In genomic region chrII:8484546-8484945, ce11 we compare ENCODE assay signal across 5 worm cellular contexts.
TF ChIP-seq lines count a peak whose summit lies in the region.

No protein-coding gene starts in this region.

TF ChIP-seq in whole organism, L1 larva, 84 proteins besides CTCF, POLR2A, EP300 and RAD21 (continued from another document):
- TF ChIP-seq ztf-4 (tag; optimal IDR thresholded peaks at IDR 0.05; lab: Kevin White, UChicago) = peak; percentile 16
- peak; percentile 31 for TF ChIP-seq blmp-1 (tag; optimal IDR thresholded peaks at IDR 0.05; lab: Kevin White, UChicago)
- TF ChIP-seq mdl-1 (tag; optimal IDR thresholded peaks at IDR 0.05; lab: Kevin White, UChicago) = no peak
- TF ChIP-seq lin-14 (GFP tag; optimal IDR thresholded peaks at IDR 0.05; lab: Kevin White, UChicago) = peak; percentile 40
- peak in 1 of 2 experiments; percentile 46 for TF ChIP-seq lin-35 (GFP tag; optimal IDR thresholded peaks at IDR 0.05; lab: Kevin White, UChicago)
- no peak for TF ChIP-seq ztf-11 (tag; optimal IDR thresholded peaks at IDR 0.05; lab: Kevin White, UChicago)
- no peak for TF ChIP-seq mep-1 (tag; optimal IDR thresholded peaks at IDR 0.05; lab: Kevin White, UChicago)
- TF ChIP-seq lin-13 (GFP tag; optimal IDR thresholded peaks at IDR 0.05; lab: Kevin White, UChicago) = no peak
- no peak for TF ChIP-seq pax-3 (tag; optimal IDR thresholded peaks at IDR 0.05; lab: Kevin White, UChicago)
- peak; percentile 50 for TF ChIP-seq nhr-85 (tag; lab: Kevin White, UChicago)
TF ChIP-seq in whole organism, L1 larva: peak in this region for 14.

TF ChIP-seq in whole organism, L2 larva, 48 proteins besides CTCF, POLR2A, EP300 and RAD21 (continued from another document):
- TF ChIP-seq lin-13 (GFP tag; optimal IDR thresholded peaks at IDR 0.05; lab: Kevin White, UChicago) (no peak), mdl-1 (tag; optimal IDR thresholded peaks at IDR 0.05; lab: Kevin White, UChicago) (no peak), lsy-2 (tag; optimal IDR thresholded peaks at IDR 0.05; lab: Kevin White, UChicago) (peak in 1 of 2 experiments; percentile 26), fos-1 (tag; optimal IDR thresholded peaks at IDR 0.05; lab: Kevin White, UChicago) (peak; percentile 71), lin-11 (tag; optimal IDR thresholded peaks at IDR 0.05; lab: Kevin White, UChicago) (no peak), crh-2 (tag; optimal IDR thresholded peaks at IDR 0.05; lab: Kevin White, UChicago) (peak; percentile 78), sem-4 (tag; optimal IDR thresholded peaks at IDR 0.05; lab: Kevin White, UChicago) (no peak), unc-39 (tag; optimal IDR thresholded peaks at IDR 0.05; lab: Kevin White, UChicago) (no peak), ztf-4 (tag; optimal IDR thresholded peaks at IDR 0.05; lab: Kevin White, UChicago) (no peak), ztf-11 (tag; optimal IDR thresholded peaks at IDR 0.05; lab: Kevin White, UChicago) (no peak), nhr-23 (tag; optimal IDR thresholded peaks at IDR 0.05; lab: Kevin White, UChicago) (no peak), ztf-1 (GFP tag; conservative IDR thresholded peaks at IDR 0.05; lab: Robert Waterston, UW) (no peak), elt-1 (tag; optimal IDR thresholded peaks at IDR 0.05; lab: Kevin White, UChicago) (no peak), dmd-4 (tag; optimal IDR thresholded peaks at IDR 0.05; lab: Kevin White, UChicago) (no peak), gmeb-1 (tag; optimal IDR thresholded peaks at IDR 0.05; lab: Kevin White, UChicago) (peak; percentile 30), Y55F3AM.14 (GFP tag; optimal IDR thresholded peaks at IDR 0.05; lab: Kevin White, UChicago) (no peak), sma-9 (GFP tag; optimal IDR thresholded peaks at IDR 0.05; lab: Kevin White, UChicago) (peak; percentile 68), sma-9 (tag; optimal IDR thresholded peaks at IDR 0.05; lab: Kevin White, UChicago) (no peak), nhr-25 (tag; optimal IDR thresholded peaks at IDR 0.05; lab: Kevin White, UChicago) (no peak), ZK546.5 (tag; optimal IDR thresholded peaks at IDR 0.05; lab: Kevin White, UChicago) (no peak), ceh-16 (tag; optimal IDR thresholded peaks at IDR 0.05; lab: Kevin White, UChicago) (no peak), unc-55 (GFP tag; optimal IDR thresholded peaks at IDR 0.05; lab: Kevin White, UChicago) (peak; percentile 4), mbf-1 (tag; optimal IDR thresholded peaks at IDR 0.05; lab: Kevin White, UChicago) (no peak), peb-1 (tag; optimal IDR thresholded peaks at IDR 0.05; lab: Kevin White, UChicago) (no peak), ama-1 (optimal IDR thresholded peaks at IDR 0.05; lab: Kevin White, UChicago) (peak; percentile 8), skn-1 (tag; optimal IDR thresholded peaks at IDR 0.05; lab: Kevin White, UChicago) (no peak), nhr-237 (tag; optimal IDR thresholded peaks at IDR 0.05; lab: Kevin White, UChicago) (no peak), mab-5 (tag; optimal IDR thresholded peaks at IDR 0.05; lab: Kevin White, UChicago) (no peak), zag-1 (tag; optimal IDR thresholded peaks at IDR 0.05; lab: Kevin White, UChicago) (no peak), nhr-12 (tag; optimal IDR thresholded peaks at IDR 0.05; lab: Kevin White, UChicago) (no peak), egl-27 (tag; optimal IDR thresholded peaks at IDR 0.05; lab: Kevin White, UChicago) (peak; percentile 13), C34F6.9 (tag; optimal IDR thresholded peaks at IDR 0.05; lab: Kevin White, UChicago) (peak; percentile 33), nhr-6 (tag; optimal IDR thresholded peaks at IDR 0.05; lab: Kevin White, UChicago) (no peak)

TF ChIP-seq in whole organism, L3 larva, 47 proteins besides CTCF, POLR2A, EP300 and RAD21 (continued from another document):
- TF ChIP-seq daf-12 (tag; optimal IDR thresholded peaks at IDR 0.05; lab: Kevin White, UChicago) (no peak), sea-2 (GFP tag; optimal IDR thresholded peaks at IDR 0.05; lab: Kevin White, UChicago) (no peak), fkh-10 (GFP tag; optimal IDR thresholded peaks at IDR 0.05; lab: Kevin White, UChicago) (no peak), pha-4 (tag; optimal IDR thresholded peaks at IDR 0.05; lab: Kevin White, UChicago) (peak; percentile 67), nhr-25 (tag; optimal IDR thresholded peaks at IDR 0.05; lab: Kevin White, UChicago) (peak; percentile 26)

TF ChIP-seq in whole organism, L4 larva, 104 proteins besides CTCF, POLR2A, EP300 and RAD21 (continued from another document):
- TF ChIP-seq ceh-62 (tag; optimal IDR thresholded peaks at IDR 0.05; lab: Kevin White, UChicago) (no peak), hlh-11 (tag; optimal IDR thresholded peaks at IDR 0.05; lab: Kevin White, UChicago) (peak; percentile 87), dmd-6 (GFP tag; IDR thresholded peaks at IDR 0.05; lab: Robert Waterston, UW) (peak; percentile 85), nhr-76 (tag; optimal IDR thresholded peaks at IDR 0.05; lab: Kevin White, UChicago) (no peak), zag-1 (tag; optimal IDR thresholded peaks at IDR 0.05; lab: Kevin White, UChicago) (no peak), lsy-2 (tag; optimal IDR thresholded peaks at IDR 0.05; lab: Kevin White, UChicago) (peak in 1 of 2 experiments; percentile 51), nhr-48 (tag; optimal IDR thresholded peaks at IDR 0.05; lab: Kevin White, UChicago) (peak; percentile 73), daf-19 (GFP tag; conservative IDR thresholded peaks at IDR 0.05; lab: Robert Waterston, UW) (no peak), nhr-28 (tag; optimal IDR thresholded peaks at IDR 0.05; lab: Kevin White, UChicago) (peak; percentile 100), daf-8 (GFP tag; IDR thresholded peaks at IDR 0.05; lab: Robert Waterston, UW) (no peak), T20F7.1 (GFP tag; optimal IDR thresholded peaks at IDR 0.05; lab: Kevin White, UChicago) (no peak), nhr-111 (GFP tag; optimal IDR thresholded peaks at IDR 0.05; lab: Kevin White, UChicago) (no peak), dve-1 (tag; optimal IDR thresholded peaks at IDR 0.05; lab: Kevin White, UChicago; ENCODE audit: insufficient read depth) (peak; percentile 94), aha-1 (tag; lab: Kevin White, UChicago) (peak; percentile 80), hlh-30 (tag; optimal IDR thresholded peaks at IDR 0.05; lab: Kevin White, UChicago; ENCODE audit: insufficient read depth) (peak; percentile 54), nhr-25 (tag; optimal IDR thresholded peaks at IDR 0.05; lab: Kevin White, UChicago; ENCODE audit: borderline replicate concordance, insufficient read depth) (peak; percentile 16), sdz-12 (GFP tag; optimal IDR thresholded peaks at IDR 0.05; lab: Kevin White, UChicago) (no peak), lir-3 (tag; optimal IDR thresholded peaks at IDR 0.05; lab: Kevin White, UChicago) (no peak), zfp-3 (GFP tag; conservative IDR thresholded peaks at IDR 0.05; lab: Robert Waterston, UW) (no peak), php-3 (GFP tag; IDR thresholded peaks at IDR 0.05; lab: Robert Waterston, UW) (peak; percentile 63; the same call in 1 of the 2 replicates), dmd-8 (GFP tag; IDR thresholded peaks at IDR 0.05; lab: Robert Waterston, UW) (no peak), mxl-3 (GFP tag; optimal IDR thresholded peaks at IDR 0.05; lab: Kevin White, UChicago) (peak; percentile 19), nhr-6 (tag; optimal IDR thresholded peaks at IDR 0.05; lab: Kevin White, UChicago) (no peak), saeg-2 (GFP tag; IDR thresholded peaks at IDR 0.05; lab: Robert Waterston, UW) (no peak), pqm-1 (tag; optimal IDR thresholded peaks at IDR 0.05; lab: Kevin White, UChicago) (peak; percentile 56)

TF ChIP-seq in whole organism, young adult, 124 proteins besides CTCF, POLR2A, EP300 and RAD21 (continued from another document):
- TF ChIP-seq B0336.3 (GFP tag; IDR thresholded peaks at IDR 0.05; lab: Robert Waterston, UW) (peak; percentile 43; the same call in 1 of the 2 replicates), athp-1 (tag; optimal IDR thresholded peaks at IDR 0.05; lab: Kevin White, UChicago) (no peak), hmg-20 (GFP tag; IDR thresholded peaks at IDR 0.05; lab: Robert Waterston, UW) (no peak), let-526 (GFP tag; IDR thresholded peaks at IDR 0.05; lab: Robert Waterston, UW) (no peak)
